Worm (Caenorhabditis elegans): ENCODE data around the gene F25E5.16.

F25E5.16 gene

DNA sequence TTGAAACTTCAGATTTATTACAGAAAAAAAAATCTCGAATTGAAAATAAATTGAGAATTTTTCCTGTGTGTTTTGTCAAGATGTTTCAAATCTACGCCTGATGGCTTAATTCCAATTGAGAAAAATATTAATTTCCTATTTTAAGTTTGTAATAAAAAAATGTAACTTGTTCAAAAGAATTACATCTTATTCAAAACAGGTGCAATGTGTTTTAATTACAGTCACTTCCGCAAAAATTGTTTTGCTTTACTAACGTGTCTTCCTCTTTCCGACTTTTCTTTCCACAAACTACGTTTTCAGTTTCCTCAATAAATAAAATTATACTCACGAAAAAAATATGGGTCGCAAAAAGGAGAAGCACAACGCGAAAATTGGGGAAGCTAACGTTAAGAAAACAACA lies at the start of gene F25E5.16:
Gene F25E5.16 (plus strand): TSS at position 301 of the 400 bp plus-strand sequence.
- TF ChIP-seq madf-2 (tag; optimal IDR thresholded peaks at IDR 0.05), result no peak
- TF ChIP-seq ref-2 (tag; optimal IDR thresholded peaks at IDR 0.05), result no peak
- no peak for TF ChIP-seq syd-9 (tag; optimal IDR thresholded peaks at IDR 0.05)
- TF ChIP-seq unc-42 (tag; optimal IDR thresholded peaks at IDR 0.05), result no peak
- no peak for TF ChIP-seq rnt-1 (tag; optimal IDR thresholded peaks at IDR 0.05)
- no peak for TF ChIP-seq lim-6 (tag; optimal IDR thresholded peaks at IDR 0.05)
- TF ChIP-seq pha-2 (tag; optimal IDR thresholded peaks at IDR 0.05), result no peak
- TF ChIP-seq ceh-2 (tag; optimal IDR thresholded peaks at IDR 0.05), result no peak
- TF ChIP-seq hlh-15 (tag; optimal IDR thresholded peaks at IDR 0.05), result no peak

DNA sequence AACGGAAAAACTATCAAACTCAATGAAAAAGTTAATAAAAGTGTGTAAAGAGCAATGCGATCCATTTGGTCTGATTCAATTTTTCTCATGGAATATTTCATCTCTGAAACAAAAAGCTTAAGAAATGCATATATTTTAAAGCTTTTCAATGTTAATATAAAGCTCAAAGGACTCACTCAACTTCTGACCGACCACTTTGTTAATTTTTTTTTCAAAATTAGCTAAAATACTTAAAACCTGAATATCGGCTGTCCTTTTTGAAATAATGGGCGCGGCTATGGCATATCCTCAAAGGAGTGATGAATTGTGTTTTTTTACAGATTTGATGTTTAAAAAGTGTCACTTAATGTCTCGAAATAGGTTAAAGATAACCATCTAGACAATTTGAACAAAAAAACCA lies 48.3 kb upstream of the F25E5.16 start, which contains the start of gene C02H6.1:
Gene C02H6.1 (minus strand): TSS at position 101 of the 400 bp plus-strand sequence.
- TF ChIP-seq nhr-11 (tag; optimal IDR thresholded peaks at IDR 0.05) (no peak), C38D4.7 (GFP tag; optimal IDR thresholded peaks at IDR 0.05) (no peak), eyg-1 (tag; optimal IDR thresholded peaks at IDR 0.05) (no peak), syd-9 (tag; optimal IDR thresholded peaks at IDR 0.05) (no peak), tbx-2 (tag; optimal IDR thresholded peaks at IDR 0.05) (no peak), sdc-2 (tag; optimal IDR thresholded peaks at IDR 0.05) (no peak), odd-2 (tag; optimal IDR thresholded peaks at IDR 0.05) (no peak), ceh-6 (GFP tag; optimal IDR thresholded peaks at IDR 0.05) (no peak)

DNA sequence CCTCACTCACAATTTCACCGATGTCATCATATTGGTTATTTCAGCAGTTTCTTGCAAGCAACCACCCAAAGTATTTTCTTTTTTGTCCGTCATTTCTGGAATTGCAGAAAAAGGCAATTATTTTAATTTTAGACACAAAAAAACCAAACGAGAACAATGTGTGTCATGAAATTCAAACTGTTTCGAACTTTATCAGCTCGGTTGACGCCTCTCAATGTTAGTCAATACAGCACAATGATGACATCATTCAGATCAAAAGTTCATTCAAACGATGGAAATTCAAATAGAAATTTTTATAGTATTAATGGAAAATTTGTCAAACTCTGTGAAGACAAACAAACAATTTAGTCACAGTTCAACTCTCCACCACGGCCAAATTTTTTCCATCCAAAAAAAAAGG lies 46.2 kb upstream of the F25E5.16 start, which contains the start of gene fbxa-105:
Gene fbxa-105 (minus strand): TSS at position 97 of the 400 bp plus-strand sequence.
- TF ChIP-seq syd-9 (tag; optimal IDR thresholded peaks at IDR 0.05) (no peak), nfya-1 (tag; optimal IDR thresholded peaks at IDR 0.05) (no peak), tbx-2 (tag; optimal IDR thresholded peaks at IDR 0.05) (no peak), gmeb-2 (tag; optimal IDR thresholded peaks at IDR 0.05) (no peak), unc-3 (GFP tag; conservative IDR thresholded peaks at IDR 0.05) (no peak), unc-3 (tag; optimal IDR thresholded peaks at IDR 0.05) (no peak), T23F11.4 (GFP tag; optimal IDR thresholded peaks at IDR 0.05) (no peak), ceh-19 (GFP tag; optimal IDR thresholded peaks at IDR 0.05) (no peak), ztf-16 (tag; optimal IDR thresholded peaks at IDR 0.05) (no peak), ceh-6 (GFP tag; optimal IDR thresholded peaks at IDR 0.05) (no peak), mec-3 (tag; optimal IDR thresholded peaks at IDR 0.05; ENCODE audit: borderline replicate concordance) (no peak), hlh-6 (tag; optimal IDR thresholded peaks at IDR 0.05) (no peak), elt-2 (tag; optimal IDR thresholded peaks at IDR 0.05) (no peak)

DNA sequence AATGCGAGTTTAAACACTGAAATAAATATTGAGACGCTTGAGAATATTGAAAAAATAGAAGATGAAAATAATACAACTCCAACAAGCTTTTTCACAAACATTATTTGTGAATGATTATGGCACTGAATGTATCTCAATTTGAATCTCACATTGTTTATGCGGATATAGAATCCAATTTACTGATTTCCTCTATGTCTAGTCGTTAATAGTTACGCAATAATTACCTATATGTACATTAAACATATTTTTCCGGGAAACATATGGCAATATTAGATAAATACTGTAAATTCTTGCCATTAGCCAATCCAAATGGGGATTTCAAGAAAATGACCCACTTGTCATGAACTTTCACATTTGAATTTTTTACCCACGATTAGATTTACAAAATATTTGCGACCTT lies 42.7 kb upstream of the F25E5.16 start, which contains the start of gene srx-9:
Gene srx-9 (minus strand): TSS at position 101 of the 400 bp plus-strand sequence.
- no peak for TF ChIP-seq K09A11.1 (tag; optimal IDR thresholded peaks at IDR 0.05; ENCODE audit: insufficient read depth)

DNA sequence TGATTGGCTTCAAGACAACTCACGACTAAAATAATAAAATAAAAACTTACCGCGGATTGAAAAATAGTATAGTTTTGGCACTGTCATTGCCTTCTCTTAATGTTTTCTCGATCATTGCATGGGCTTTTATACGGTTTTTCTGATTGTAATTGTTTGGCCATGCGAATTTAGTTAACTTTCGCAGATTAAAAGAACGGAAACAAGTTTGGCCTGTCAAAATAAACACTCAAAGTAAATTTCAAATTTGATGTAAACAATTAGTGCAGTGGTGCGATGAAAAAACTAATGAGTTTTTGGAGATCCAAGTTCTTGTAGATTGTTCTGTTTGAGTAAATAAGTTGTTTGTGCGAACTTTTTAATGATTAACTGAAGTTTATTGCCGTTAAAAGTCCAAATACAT lies 38.9 kb upstream of the F25E5.16 start, which contains the start of gene gst-41:
Gene gst-41 (minus strand): TSS at position 101 of the 400 bp plus-strand sequence.
- no peak for TF ChIP-seq unc-42 (tag; optimal IDR thresholded peaks at IDR 0.05)
- TF ChIP-seq sox-4 (tag; optimal IDR thresholded peaks at IDR 0.05), result no peak
- no peak for TF ChIP-seq lim-6 (tag; optimal IDR thresholded peaks at IDR 0.05)
- no peak for TF ChIP-seq pros-1 (tag; optimal IDR thresholded peaks at IDR 0.05)
- TF ChIP-seq pha-4 (tag; optimal IDR thresholded peaks at IDR 0.05), result no peak
- TF ChIP-seq ceh-14 (tag; optimal IDR thresholded peaks at IDR 0.05), result no peak
- no peak for TF ChIP-seq nhr-232 (tag; optimal IDR thresholded peaks at IDR 0.05)
- no peak for TF ChIP-seq eyg-1 (tag; optimal IDR thresholded peaks at IDR 0.05)
- no peak for TF ChIP-seq hlh-30 (tag; optimal IDR thresholded peaks at IDR 0.05; ENCODE audit: insufficient read depth)
- TF ChIP-seq ttx-3 (tag; optimal IDR thresholded peaks at IDR 0.05), result no peak
- TF ChIP-seq che-1 (tag; optimal IDR thresholded peaks at IDR 0.05), result no peak
- no peak for TF ChIP-seq sox-2 (GFP tag; IDR thresholded peaks at IDR 0.05)
- no peak for TF ChIP-seq dmd-4 (tag; optimal IDR thresholded peaks at IDR 0.05; ENCODE audit: borderline replicate concordance)
- no peak for TF ChIP-seq unc-3 (GFP tag; conservative IDR thresholded peaks at IDR 0.05)
- no peak for TF ChIP-seq unc-3 (tag; optimal IDR thresholded peaks at IDR 0.05)
- no peak for TF ChIP-seq lin-11 (tag; optimal IDR thresholded peaks at IDR 0.05)
- no peak for TF ChIP-seq npax-4 (tag; optimal IDR thresholded peaks at IDR 0.05)
- TF ChIP-seq rnt-1 (tag; optimal IDR thresholded peaks at IDR 0.05), result no peak
